Worm (Caenorhabditis elegans): ENCODE measurements around the gene T12G3.4.

The T12G3.4 gene

DNA sequence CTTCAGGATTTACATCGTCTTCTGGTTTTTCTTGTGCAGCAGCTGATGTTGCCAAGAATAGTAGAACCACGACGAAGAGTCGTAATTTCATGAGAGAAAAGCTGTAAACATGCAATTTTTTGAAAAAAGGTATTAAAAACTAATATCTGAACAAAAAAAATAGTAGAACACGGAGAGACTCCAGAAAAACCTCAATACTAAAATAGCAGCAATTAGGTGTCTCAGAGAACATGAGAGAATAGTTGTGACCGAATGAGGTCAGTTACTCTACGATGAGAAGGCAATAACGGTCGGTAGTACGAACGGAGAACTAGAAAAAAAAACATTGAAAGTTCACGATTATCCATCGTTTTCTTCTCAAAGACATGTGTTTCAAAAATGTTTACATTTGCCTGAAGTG lies 19.0 kb upstream of the T12G3.4 start, which contains the start of gene tgn-38:
Gene tgn-38 (minus strand): TSS at position 101 of the 400 bp plus-strand sequence.
- TF ChIP-seq mes-4 (tag; optimal IDR thresholded peaks at IDR 0.05) = no peak

DNA sequence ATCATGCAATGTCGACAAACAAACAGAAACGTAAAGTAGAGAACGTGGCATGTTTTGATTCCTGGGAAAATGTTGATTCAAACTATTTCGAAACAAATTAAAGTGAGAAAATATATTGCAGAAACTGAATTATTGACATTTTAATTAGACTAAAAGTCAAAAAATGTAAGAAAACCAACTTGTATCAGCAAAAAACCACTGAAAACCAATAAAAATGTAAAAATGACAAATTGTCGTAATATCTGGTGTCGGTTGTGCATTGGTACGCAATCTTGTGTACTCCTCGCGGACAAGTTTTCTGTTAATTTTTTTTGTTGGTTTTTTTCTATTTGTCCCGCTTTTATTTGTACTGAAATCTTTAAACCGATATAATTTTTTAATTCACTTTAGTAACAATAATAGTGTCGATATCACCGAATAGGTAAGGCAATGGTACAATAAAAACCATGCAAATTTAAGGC lies 18.3 kb upstream of the T12G3.4 start, which contains the start of gene T12G3.11:
Gene T12G3.11 (minus strand): TSS at position 51 of the 461 bp plus-strand sequence.
- TF ChIP-seq him-1 (tag; optimal IDR thresholded peaks at IDR 0.05) = no peak
- no peak for TF ChIP-seq bed-2 (GFP tag; IDR thresholded peaks at IDR 0.05)
- peak; percentile 27 for TF ChIP-seq dpl-1 (GFP tag; optimal IDR thresholded peaks at IDR 0.05)
- no peak for TF ChIP-seq ztf-3 (GFP tag; optimal IDR thresholded peaks at IDR 0.05)
- TF ChIP-seq efl-1 (GFP tag; optimal IDR thresholded peaks at IDR 0.05) = peak; percentile 28
- TF ChIP-seq bed-1 (GFP tag; IDR thresholded peaks at IDR 0.05) = no peak
- no peak for TF ChIP-seq hmg-1.2 (GFP tag; IDR thresholded peaks at IDR 0.05)
- no peak for TF ChIP-seq F49E8.2 (tag; optimal IDR thresholded peaks at IDR 0.05; ENCODE audit: insufficient read depth)
- no peak for TF ChIP-seq lag-1 (GFP tag; IDR thresholded peaks at IDR 0.05)
- TF ChIP-seq hlh-26 (GFP tag; conservative IDR thresholded peaks at IDR 0.05) = no peak
- TF ChIP-seq snpc-4 (GFP tag; optimal IDR thresholded peaks at IDR 0.05) = no peak
- TF ChIP-seq snpc-4 (tag; optimal IDR thresholded peaks at IDR 0.05) = no peak
- TF ChIP-seq nfya-2 (GFP tag; IDR thresholded peaks at IDR 0.05) = no peak
- no peak for TF ChIP-seq ZK185.1 (tag; optimal IDR thresholded peaks at IDR 0.05; ENCODE audit: poor library complexity, severe bottlenecking)
- TF ChIP-seq die-1 (tag; optimal IDR thresholded peaks at IDR 0.05) = no peak
- TF ChIP-seq lin-35 (GFP tag; optimal IDR thresholded peaks at IDR 0.05) = peak in 1 of 3 experiments; percentile 32
- no peak for TF ChIP-seq egl-44 (GFP tag; IDR thresholded peaks at IDR 0.05)
- 0 out of 2 replicates have a peak, but pooled peaks have one; percentile 8 for TF ChIP-seq mcd-1 (GFP tag; IDR thresholded peaks at IDR 0.05)
- TF ChIP-seq sea-2 (GFP tag; IDR thresholded peaks at IDR 0.05) = no peak
- TF ChIP-seq attf-3 (GFP tag; conservative IDR thresholded peaks at IDR 0.05) = no peak
- TF ChIP-seq lin-54 (GFP tag; optimal IDR thresholded peaks at IDR 0.05) = peak; percentile 38
- TF ChIP-seq Y95B8A.8 (GFP tag; IDR thresholded peaks at IDR 0.05) = no peak
- no peak for TF ChIP-seq cebp-1 (GFP tag; IDR thresholded peaks at IDR 0.05)
- peak; percentile 7 for TF ChIP-seq cebp-1 (tag; optimal IDR thresholded peaks at IDR 0.05)
- TF ChIP-seq madf-6 (GFP tag; IDR thresholded peaks at IDR 0.05) = 0 out of 2 replicates have a peak, but pooled peaks have one; percentile 57
- TF ChIP-seq unc-130 (GFP tag; optimal IDR thresholded peaks at IDR 0.05) = no peak
- no peak for TF ChIP-seq gei-17 (GFP tag; optimal IDR thresholded peaks at IDR 0.05)
- no peak for TF ChIP-seq K11D2.4 (GFP tag; IDR thresholded peaks at IDR 0.05)
- no peak for TF ChIP-seq nfya-1 (tag; optimal IDR thresholded peaks at IDR 0.05; ENCODE audit: borderline replicate concordance, insufficient read depth)
- TF ChIP-seq ztf-18 (tag; optimal IDR thresholded peaks at IDR 0.05) = no peak
- no peak for TF ChIP-seq F57A8.1 (GFP tag; optimal IDR thresholded peaks at IDR 0.05)
- no peak for TF ChIP-seq nhr-80 (tag; optimal IDR thresholded peaks at IDR 0.05)
- no peak for TF ChIP-seq egrh-3 (GFP tag; IDR thresholded peaks at IDR 0.05)
- TF ChIP-seq madf-3 (GFP tag; IDR thresholded peaks at IDR 0.05) = 0 out of 2 replicates have a peak, but pooled peaks have one; percentile 61
- no peak for TF ChIP-seq akir-1 (GFP tag; optimal IDR thresholded peaks at IDR 0.05)
- TF ChIP-seq B0336.3 (GFP tag; IDR thresholded peaks at IDR 0.05) = peak; percentile 29; the same call in 1 of the 2 replicates
- no peak for TF ChIP-seq xnd-1 (tag; optimal IDR thresholded peaks at IDR 0.05)
- TF ChIP-seq attf-5 (GFP tag; optimal IDR thresholded peaks at IDR 0.05) = no peak
- TF ChIP-seq F23B12.7 (tag; optimal IDR thresholded peaks at IDR 0.05; ENCODE audit: insufficient read depth) = peak; percentile 46
- no peak for TF ChIP-seq hrde-1 (tag; optimal IDR thresholded peaks at IDR 0.05; ENCODE audit: borderline replicate concordance)
- peak; percentile 26 for TF ChIP-seq lsl-1 (GFP tag; optimal IDR thresholded peaks at IDR 0.05)
- TF ChIP-seq ztf-28 (GFP tag; IDR thresholded peaks at IDR 0.05) = no peak
- no peak for TF ChIP-seq nfyb-1 (GFP tag; IDR thresholded peaks at IDR 0.05)
- TF ChIP-seq fkh-3 (tag; optimal IDR thresholded peaks at IDR 0.05) = no peak
- TF ChIP-seq nhr-179 (tag; optimal IDR thresholded peaks at IDR 0.05) = no peak
